Worm (Caenorhabditis elegans) whole organism, early embryonic: ENCODE measurements around the gene T24E12.12.

Source experiments
- B0310.2 ChIP-seq: sonication (generic microtip); optimal IDR thresholded peaks from 2 replicates; lab custom pipeline; 2016; ENCODE audit warnings: mild to moderate bottlenecking, missing genetic modification characterization, missing compliant biosample characterization
- aly-1 ChIP-seq: sonication (generic microtip); optimal IDR thresholded peaks from 2 replicates; lab custom pipeline; 2016; ENCODE audit warnings: missing genetic modification characterization, missing compliant biosample characterization
- ama-1 ChIP-seq: fragments of 150-350 bp; optimal IDR thresholded peaks from 2 replicates; lab custom pipeline; 2014
- ceh-13 ChIP-seq: fragments of 200-800 bp; sonication (Bioruptor generic); optimal IDR thresholded peaks from 2 replicates; lab custom pipeline; 2018; ENCODE audit warnings: mild to moderate bottlenecking, missing genetic modification characterization, missing compliant biosample characterization
- ceh-36 ChIP-seq: sonication (generic microtip); optimal IDR thresholded peaks from 2 replicates; lab custom pipeline; 2016; ENCODE audit warnings: missing genetic modification characterization, inconsistent platforms, missing compliant biosample characterization
- ets-7 ChIP-seq: sonication (generic microtip); optimal IDR thresholded peaks from 2 replicates; lab custom pipeline; 2016; ENCODE audit warnings: missing genotype, missing genetic modification characterization, missing compliant biosample characterization
- flt-1 ChIP-seq: fragments of 200-800 bp; sonication (Bioruptor generic); IDR thresholded peaks from 2 replicates; pipeline ENCODE4 v1.3.6; 2022; ENCODE audit warnings: missing genetic modification characterization, missing compliant biosample characterization
- hmbx-1 ChIP-seq: sonication (generic microtip); optimal IDR thresholded peaks from 2 replicates; lab custom pipeline; 2016; ENCODE audit warnings: mild to moderate bottlenecking, missing genetic modification characterization, missing compliant biosample characterization
- hmg-4 ChIP-seq: fragments of 200-800 bp; sonication (Bioruptor generic); optimal IDR thresholded peaks from 2 replicates; lab custom pipeline; 2018; ENCODE audit warnings: mild to moderate bottlenecking, missing genetic modification characterization, missing compliant biosample characterization
- hnd-1 ChIP-seq: sonication (generic microtip); optimal IDR thresholded peaks from 2 replicates; lab custom pipeline; 2016; ENCODE audit warnings: missing genetic modification characterization, missing compliant biosample characterization
- tbx-11 ChIP-seq: fragments of 200-800 bp; sonication (Bioruptor generic); IDR thresholded peaks from 2 replicates; pipeline ENCODE4 v1.3.6; 2022; ENCODE audit warnings: missing genetic modification characterization, missing compliant biosample characterization

DNA sequence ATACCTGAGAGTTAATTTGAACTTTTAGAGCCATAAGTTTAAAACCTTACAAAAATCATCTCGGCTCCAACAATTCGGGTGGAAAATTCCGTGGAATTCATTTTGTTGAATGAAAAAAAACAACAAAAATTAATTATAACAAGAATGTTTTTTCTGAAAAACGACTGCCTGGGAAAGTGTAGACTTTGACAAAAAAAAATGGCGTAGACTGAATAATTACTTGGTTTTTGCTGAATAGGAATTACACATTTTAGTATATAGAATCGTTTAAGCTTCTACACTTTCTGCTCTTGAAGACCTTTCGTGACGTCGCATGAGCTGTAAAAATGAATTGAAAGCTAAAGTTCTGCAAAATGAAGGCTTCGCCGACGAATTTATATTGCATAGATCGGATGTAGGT lies 5.4 kb downstream of the T24E12.12 start, which contains the start of gene srx-112:
- TF ChIP-seq hmbx-1 (no peak), ama-1 (lab: Kevin White, UChicago) (no peak), hmg-4 (GFP tag; lab: Kevin White, UChicago) (no peak), hnd-1 (tag; lab: Kevin White, UChicago) (no peak), ceh-36 (tag; lab: Kevin White, UChicago) (no peak), ets-7 (tag; lab: Kevin White, UChicago) (no peak), B0310.2 (tag; lab: Kevin White, UChicago) (no peak), aly-1 (no peak), ceh-13 (GFP tag; lab: Kevin White, UChicago) (no peak), tbx-11 (GFP tag; lab: Robert Waterston, UW) (no peak), flt-1 (no peak)
